1 fruit fly cellular context compared by ENCODE assay signal in the genomic region with DNA sequence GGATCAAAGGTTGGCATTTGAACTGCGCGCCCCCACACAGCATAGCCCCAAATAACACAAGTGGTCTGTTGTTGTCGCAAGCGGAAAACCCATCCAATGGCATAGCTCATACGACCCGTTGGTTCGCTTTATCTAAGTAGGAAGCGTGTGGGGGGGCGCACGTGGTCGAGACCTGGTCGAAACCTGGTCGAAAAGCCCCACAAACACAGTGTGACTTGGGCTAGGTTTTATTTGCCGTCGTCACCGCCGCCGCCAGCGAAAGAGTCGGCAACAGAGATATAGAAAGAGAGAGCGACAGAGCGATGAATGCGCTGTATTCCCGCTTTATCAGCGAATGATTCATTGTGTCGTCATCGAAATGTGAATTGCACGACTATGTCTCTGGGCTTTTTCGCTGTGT.
TF ChIP-seq lines count a peak whose summit lies in the region.

No protein-coding gene starts in this region.

TF ChIP-seq in whole organism, embryonic, 481 proteins besides CTCF, POLR2A, EP300 and RAD21 (continued from another document and continues in another):
- TF ChIP-seq slbo (GFP tag; IDR thresholded peaks at IDR 0.05; lab: Robert Waterston, UW), result peak; percentile 11; the same call in 1 of the 2 replicates
- no peak for TF ChIP-seq tna (GFP tag; IDR thresholded peaks at IDR 0.05; lab: Robert Waterston, UW; ENCODE audit: partially characterized antibody)
- TF ChIP-seq CoRest (tag; optimal IDR thresholded peaks at IDR 0.05; lab: Kevin White, UChicago), result no peak
- no peak for TF ChIP-seq CG5180 (GFP tag; optimal IDR thresholded peaks at IDR 0.05; lab: Kevin White, UChicago)
- TF ChIP-seq dysf (GFP tag; IDR thresholded peaks at IDR 0.05; lab: Robert Waterston, UW), result 0 out of 3 replicates have a peak, but pooled peaks have one; percentile 8
- TF ChIP-seq CG9727 (GFP tag; optimal IDR thresholded peaks at IDR 0.05; lab: Kevin White, UChicago), result no peak
- TF ChIP-seq Sin3A (optimal IDR thresholded peaks at IDR 0.05; lab: Kevin White, UChicago), result no peak
- TF ChIP-seq crc (GFP tag; optimal IDR thresholded peaks at IDR 0.05; lab: Kevin White, UChicago), result no peak
- TF ChIP-seq bsh (GFP tag; optimal IDR thresholded peaks at IDR 0.05; lab: Kevin White, UChicago), result no peak
- TF ChIP-seq HLH4C (GFP tag; IDR thresholded peaks at IDR 0.05; lab: Robert Waterston, UW; ENCODE audit: partially characterized antibody), result no peak
- TF ChIP-seq sim (GFP tag; IDR thresholded peaks at IDR 0.05; lab: Robert Waterston, UW), result no peak
- TF ChIP-seq so (GFP tag; IDR thresholded peaks at IDR 0.05; lab: Robert Waterston, UW), result no peak
- TF ChIP-seq CG4707 (GFP tag; optimal IDR thresholded peaks at IDR 0.05; lab: Kevin White, UChicago), result no peak
- no peak for TF ChIP-seq CG7928 (GFP tag; optimal IDR thresholded peaks at IDR 0.05; lab: Kevin White, UChicago)
- TF ChIP-seq H15 (GFP tag; IDR thresholded peaks at IDR 0.05; lab: Robert Waterston, UW), result no peak
- TF ChIP-seq Hand (GFP tag; optimal IDR thresholded peaks at IDR 0.05; lab: Kevin White, UChicago), result no peak
- TF ChIP-seq Elba2 (GFP tag; optimal IDR thresholded peaks at IDR 0.05; lab: Kevin White, UChicago), result no peak
- TF ChIP-seq ems (GFP tag; optimal IDR thresholded peaks at IDR 0.05; lab: Kevin White, UChicago), result no peak
- TF ChIP-seq CG2116 (GFP tag; optimal IDR thresholded peaks at IDR 0.05; lab: Kevin White, UChicago), result no peak
- peak; percentile 82 for TF ChIP-seq CG12769 (tag; optimal IDR thresholded peaks at IDR 0.05; lab: Kevin White, UChicago)
- TF ChIP-seq Ptx1 (GFP tag; IDR thresholded peaks at IDR 0.05; lab: Robert Waterston, UW), result no peak
- no peak for TF ChIP-seq insv (GFP tag; optimal IDR thresholded peaks at IDR 0.05; lab: Kevin White, UChicago)
- TF ChIP-seq sima (GFP tag; optimal IDR thresholded peaks at IDR 0.05; lab: Kevin White, UChicago), result no peak
- no peak for TF ChIP-seq CG11560 (tag; IDR thresholded peaks at IDR 0.05; lab: Robert Waterston, UW)
- no peak for TF ChIP-seq CG6791 (GFP tag; IDR thresholded peaks at IDR 0.05; lab: Robert Waterston, UW; ENCODE audit: partially characterized antibody)
- 0 out of 2 replicates have a peak, but pooled peaks have one; percentile 40 for TF ChIP-seq rib (GFP tag; IDR thresholded peaks at IDR 0.05; lab: Robert Waterston, UW)
- no peak for TF ChIP-seq Xrp1 (GFP tag; IDR thresholded peaks at IDR 0.05; lab: Robert Waterston, UW)
- TF ChIP-seq CG17328 (GFP tag; IDR thresholded peaks at IDR 0.05; lab: Robert Waterston, UW), result no peak
- no peak for TF ChIP-seq CG11398 (GFP tag; optimal IDR thresholded peaks at IDR 0.05; lab: Kevin White, UChicago)
- TF ChIP-seq Gsc (GFP tag; IDR thresholded peaks at IDR 0.05; lab: Robert Waterston, UW), result no peak
- TF ChIP-seq CG10462 (GFP tag; optimal IDR thresholded peaks at IDR 0.05; lab: Kevin White, UChicago), result no peak
- peak; percentile 44; the same call in 1 of the 3 replicates for TF ChIP-seq sr (GFP tag; IDR thresholded peaks at IDR 0.05; lab: Robert Waterston, UW)
- no peak for TF ChIP-seq Dll (GFP tag; IDR thresholded peaks at IDR 0.05; lab: Robert Waterston, UW; ENCODE audit: partially characterized antibody)
- no peak for TF ChIP-seq HLH54F (GFP tag; optimal IDR thresholded peaks at IDR 0.05; lab: Kevin White, UChicago)
- peak; percentile 34 for TF ChIP-seq exex (tag; optimal IDR thresholded peaks at IDR 0.05; lab: Kevin White, UChicago)
- TF ChIP-seq Camta (GFP tag; optimal IDR thresholded peaks at IDR 0.05; lab: Kevin White, UChicago), result no peak
- no peak for TF ChIP-seq B-H2 (GFP tag; optimal IDR thresholded peaks at IDR 0.05; lab: Kevin White, UChicago)
- TF ChIP-seq Fer3 (tag; optimal IDR thresholded peaks at IDR 0.05; lab: Kevin White, UChicago), result no peak
- no peak for TF ChIP-seq D (optimal IDR thresholded peaks at IDR 0.05; lab: Kevin White, UChicago)
- no peak for TF ChIP-seq D (GFP tag; optimal IDR thresholded peaks at IDR 0.05; lab: Kevin White, UChicago)
- no peak for TF ChIP-seq CG43689 (GFP tag; IDR thresholded peaks at IDR 0.05; lab: Robert Waterston, UW)
- no peak for TF ChIP-seq CG17186 (GFP tag; optimal IDR thresholded peaks at IDR 0.05; lab: Kevin White, UChicago)
- TF ChIP-seq CG10543 (GFP tag; optimal IDR thresholded peaks at IDR 0.05; lab: Kevin White, UChicago), result peak; percentile 65
- TF ChIP-seq CG9215 (GFP tag; IDR thresholded peaks at IDR 0.05; lab: Robert Waterston, UW), result no peak
- no peak for TF ChIP-seq chif (GFP tag; optimal IDR thresholded peaks at IDR 0.05; lab: Kevin White, UChicago)
- no peak for TF ChIP-seq CG12744 (GFP tag; optimal IDR thresholded peaks at IDR 0.05; lab: Kevin White, UChicago)
- TF ChIP-seq pros (GFP tag; optimal IDR thresholded peaks at IDR 0.05; lab: Kevin White, UChicago), result no peak
- no peak for TF ChIP-seq Antp (GFP tag; optimal IDR thresholded peaks at IDR 0.05; lab: Kevin White, UChicago)
- TF ChIP-seq hb (GFP tag; IDR thresholded peaks at IDR 0.05; lab: Robert Waterston, UW; ENCODE audit: partially characterized antibody), result no peak
- TF ChIP-seq grau (tag; optimal IDR thresholded peaks at IDR 0.05; lab: Kevin White, UChicago), result no peak
- no peak for TF ChIP-seq CG8944 (GFP tag; optimal IDR thresholded peaks at IDR 0.05; lab: Kevin White, UChicago)
- no peak for TF ChIP-seq CG2202 (tag; optimal IDR thresholded peaks at IDR 0.05; lab: Kevin White, UChicago)
- TF ChIP-seq ap (GFP tag; IDR thresholded peaks at IDR 0.05; lab: Robert Waterston, UW), result no peak
- no peak for TF ChIP-seq CG14860 (GFP tag; IDR thresholded peaks at IDR 0.05; lab: Robert Waterston, UW; ENCODE audit: partially characterized antibody)
- no peak for TF ChIP-seq lola (GFP tag; optimal IDR thresholded peaks at IDR 0.05; lab: Kevin White, UChicago)
- no peak for TF ChIP-seq Poxn (GFP tag; IDR thresholded peaks at IDR 0.05; lab: Robert Waterston, UW)
- TF ChIP-seq CG12236 (GFP tag; optimal IDR thresholded peaks at IDR 0.05; lab: Kevin White, UChicago), result no peak
- no peak for TF ChIP-seq run (tag; optimal IDR thresholded peaks at IDR 0.05; lab: Kevin White, UChicago)
- no peak for TF ChIP-seq caup (GFP tag; optimal IDR thresholded peaks at IDR 0.05; lab: Kevin White, UChicago; ENCODE audit: severe bottlenecking)
- TF ChIP-seq h (optimal IDR thresholded peaks at IDR 0.05; lab: Kevin White, UChicago), result no peak
- TF ChIP-seq Opbp (GFP tag; IDR thresholded peaks at IDR 0.05; lab: Robert Waterston, UW; ENCODE audit: partially characterized antibody), result no peak
- peak; percentile 55 for TF ChIP-seq CG13894 (tag; optimal IDR thresholded peaks at IDR 0.05; lab: Kevin White, UChicago)
- no peak for TF ChIP-seq psq (GFP tag; optimal IDR thresholded peaks at IDR 0.05; lab: Kevin White, UChicago)
- no peak for TF ChIP-seq CG15514 (GFP tag; optimal IDR thresholded peaks at IDR 0.05; lab: Kevin White, UChicago)
- no peak for TF ChIP-seq CG15269 (tag; optimal IDR thresholded peaks at IDR 0.05; lab: Kevin White, UChicago)
- no peak for TF ChIP-seq Bteb2 (GFP tag; optimal IDR thresholded peaks at IDR 0.05; lab: Kevin White, UChicago)
- TF ChIP-seq CG32532 (GFP tag; IDR thresholded peaks at IDR 0.05; lab: Robert Waterston, UW), result no peak
- TF ChIP-seq CG34422 (GFP tag; IDR thresholded peaks at IDR 0.05; lab: Robert Waterston, UW), result no peak
- TF ChIP-seq tgo (GFP tag; IDR thresholded peaks at IDR 0.05; lab: Robert Waterston, UW), result peak; percentile 16; the same call in 1 of the 3 replicates
- no peak for TF ChIP-seq HHEX (GFP tag; optimal IDR thresholded peaks at IDR 0.05; lab: Kevin White, UChicago)
- peak; percentile 79 for TF ChIP-seq kay (GFP tag; optimal IDR thresholded peaks at IDR 0.05; lab: Kevin White, UChicago)
- no peak for TF ChIP-seq hth (optimal IDR thresholded peaks at IDR 0.05; lab: Kevin White, UChicago)
- no peak for TF ChIP-seq hbn (GFP tag; IDR thresholded peaks at IDR 0.05; lab: Robert Waterston, UW; ENCODE audit: partially characterized antibody)
- no peak for TF ChIP-seq sob (GFP tag; IDR thresholded peaks at IDR 0.05; lab: Robert Waterston, UW)
- TF ChIP-seq slp2 (GFP tag; optimal IDR thresholded peaks at IDR 0.05; lab: Kevin White, UChicago), result no peak
- TF ChIP-seq CG1832 (GFP tag; optimal IDR thresholded peaks at IDR 0.05; lab: Kevin White, UChicago), result no peak
- TF ChIP-seq CG15696 (tag; optimal IDR thresholded peaks at IDR 0.05; lab: Kevin White, UChicago), result no peak
- no peak for TF ChIP-seq CG14441 (GFP tag; IDR thresholded peaks at IDR 0.05; lab: Robert Waterston, UW)
- no peak for TF ChIP-seq cg (GFP tag; optimal IDR thresholded peaks at IDR 0.05; lab: Kevin White, UChicago)
- TF ChIP-seq dmrt99B (tag; optimal IDR thresholded peaks at IDR 0.05; lab: Kevin White, UChicago), result no peak
- no peak for TF ChIP-seq CG3281 (GFP tag; optimal IDR thresholded peaks at IDR 0.05; lab: Kevin White, UChicago)
- no peak for TF ChIP-seq sc (optimal IDR thresholded peaks at IDR 0.05; lab: Kevin White, UChicago)
- no peak for TF ChIP-seq sc (GFP tag; optimal IDR thresholded peaks at IDR 0.05; lab: Kevin White, UChicago)
- peak; percentile 48; the same call in 1 of the 2 replicates for TF ChIP-seq vvl (GFP tag; IDR thresholded peaks at IDR 0.05; lab: Robert Waterston, UW)
- TF ChIP-seq tll (GFP tag; optimal IDR thresholded peaks at IDR 0.05; lab: Kevin White, UChicago), result no peak
- no peak for TF ChIP-seq CG32767 (GFP tag; IDR thresholded peaks at IDR 0.05; lab: Robert Waterston, UW)
- TF ChIP-seq D19B (GFP tag; optimal IDR thresholded peaks at IDR 0.05; lab: Kevin White, UChicago), result no peak
- no peak for TF ChIP-seq CG10366 (GFP tag; IDR thresholded peaks at IDR 0.05; lab: Robert Waterston, UW)
- no peak for TF ChIP-seq usp (GFP tag; optimal IDR thresholded peaks at IDR 0.05; lab: Kevin White, UChicago)
- TF ChIP-seq sug (tag; optimal IDR thresholded peaks at IDR 0.05; lab: Kevin White, UChicago), result peak; percentile 98
- no peak for TF ChIP-seq MTF-1 (GFP tag; optimal IDR thresholded peaks at IDR 0.05; lab: Kevin White, UChicago; ENCODE audit: borderline replicate concordance)
- TF ChIP-seq CG16813 (GFP tag; IDR thresholded peaks at IDR 0.05; lab: Robert Waterston, UW; ENCODE audit: partially characterized antibody), result no peak
- TF ChIP-seq nom (GFP tag; optimal IDR thresholded peaks at IDR 0.05; lab: Kevin White, UChicago), result no peak
- no peak for TF ChIP-seq gt (GFP tag; IDR thresholded peaks at IDR 0.05; lab: Robert Waterston, UW)
- TF ChIP-seq pnt (GFP tag; optimal IDR thresholded peaks at IDR 0.05; lab: Kevin White, UChicago), result no peak
- TF ChIP-seq chinmo (GFP tag; IDR thresholded peaks at IDR 0.05; lab: Robert Waterston, UW; ENCODE audit: partially characterized antibody), result 0 out of 4 replicates have a peak, but pooled peaks have one; percentile 48
- no peak for TF ChIP-seq ro (GFP tag; IDR thresholded peaks at IDR 0.05; lab: Robert Waterston, UW)
- no peak for TF ChIP-seq cato (GFP tag; optimal IDR thresholded peaks at IDR 0.05; lab: Kevin White, UChicago; ENCODE audit: borderline replicate concordance)
- TF ChIP-seq CkIIα-i1 (GFP tag; IDR thresholded peaks at IDR 0.05; lab: Robert Waterston, UW), result no peak
- no peak for TF ChIP-seq stwl (tag; optimal IDR thresholded peaks at IDR 0.05; lab: Kevin White, UChicago)
- no peak for TF ChIP-seq Doc2 (GFP tag; IDR thresholded peaks at IDR 0.05; lab: Robert Waterston, UW)
- no peak for TF ChIP-seq CG11456 (GFP tag; IDR thresholded peaks at IDR 0.05; lab: Robert Waterston, UW)
- no peak for TF ChIP-seq btn (GFP tag; optimal IDR thresholded peaks at IDR 0.05; lab: Kevin White, UChicago)
- no peak for TF ChIP-seq onecut (GFP tag; IDR thresholded peaks at IDR 0.05; lab: Robert Waterston, UW)
- no peak for TF ChIP-seq unc-4 (GFP tag; IDR thresholded peaks at IDR 0.05; lab: Robert Waterston, UW; ENCODE audit: partially characterized antibody)
- TF ChIP-seq peb (GFP tag; IDR thresholded peaks at IDR 0.05; lab: Robert Waterston, UW), result no peak
- TF ChIP-seq CrebB (tag; optimal IDR thresholded peaks at IDR 0.05; lab: Kevin White, UChicago), result no peak
- no peak for TF ChIP-seq otp (GFP tag; IDR thresholded peaks at IDR 0.05; lab: Robert Waterston, UW)
- no peak for TF ChIP-seq Jarid2 (GFP tag; optimal IDR thresholded peaks at IDR 0.05; lab: Kevin White, UChicago)
- TF ChIP-seq Six4 (GFP tag; optimal IDR thresholded peaks at IDR 0.05; lab: Kevin White, UChicago), result no peak
- TF ChIP-seq CG15601 (tag; optimal IDR thresholded peaks at IDR 0.05; lab: Kevin White, UChicago), result no peak
- TF ChIP-seq H2.0 (GFP tag; IDR thresholded peaks at IDR 0.05; lab: Robert Waterston, UW), result no peak
- TF ChIP-seq Asciz (GFP tag; optimal IDR thresholded peaks at IDR 0.05; lab: Kevin White, UChicago), result no peak
- no peak for TF ChIP-seq E2f2 (GFP tag; IDR thresholded peaks at IDR 0.05; lab: Robert Waterston, UW)
- no peak for TF ChIP-seq al (GFP tag; IDR thresholded peaks at IDR 0.05; lab: Robert Waterston, UW)
- TF ChIP-seq jing (GFP tag; optimal IDR thresholded peaks at IDR 0.05; lab: Kevin White, UChicago), result no peak
- TF ChIP-seq Dbx (GFP tag; IDR thresholded peaks at IDR 0.05; lab: Robert Waterston, UW), result no peak
- no peak for TF ChIP-seq CG7786 (GFP tag; optimal IDR thresholded peaks at IDR 0.05; lab: Kevin White, UChicago)
- TF ChIP-seq Blimp-1 (GFP tag; optimal IDR thresholded peaks at IDR 0.05; lab: Kevin White, UChicago), result peak; percentile 22
- no peak for TF ChIP-seq Optix (GFP tag; IDR thresholded peaks at IDR 0.05; lab: Robert Waterston, UW)
- no peak for TF ChIP-seq CG15479 (GFP tag; optimal IDR thresholded peaks at IDR 0.05; lab: Kevin White, UChicago)
- TF ChIP-seq crol (GFP tag; IDR thresholded peaks at IDR 0.05; lab: Robert Waterston, UW), result peak; percentile 38
- no peak for TF ChIP-seq CG6813 (GFP tag; optimal IDR thresholded peaks at IDR 0.05; lab: Kevin White, UChicago)
- no peak for TF ChIP-seq p53 (GFP tag; optimal IDR thresholded peaks at IDR 0.05; lab: Kevin White, UChicago)
- no peak for TF ChIP-seq CG14710 (tag; optimal IDR thresholded peaks at IDR 0.05; lab: Kevin White, UChicago)
- no peak for TF ChIP-seq CG10654 (GFP tag; optimal IDR thresholded peaks at IDR 0.05; lab: Kevin White, UChicago)
- TF ChIP-seq CG4282 (GFP tag; optimal IDR thresholded peaks at IDR 0.05; lab: Kevin White, UChicago), result no peak
- no peak for TF ChIP-seq sisA (GFP tag; IDR thresholded peaks at IDR 0.05; lab: Robert Waterston, UW)
- TF ChIP-seq CG11504 (tag; optimal IDR thresholded peaks at IDR 0.05; lab: Kevin White, UChicago), result no peak
- no peak for TF ChIP-seq CG6683 (GFP tag; optimal IDR thresholded peaks at IDR 0.05; lab: Kevin White, UChicago)
- no peak for TF ChIP-seq Spps (tag; optimal IDR thresholded peaks at IDR 0.05; lab: Kevin White, UChicago)
- TF ChIP-seq CG31224 (GFP tag; IDR thresholded peaks at IDR 0.05; lab: Robert Waterston, UW), result no peak
- TF ChIP-seq Bdp1 (GFP tag; optimal IDR thresholded peaks at IDR 0.05; lab: Kevin White, UChicago), result no peak
